Fruit fly (Drosophila melanogaster) whole organism, embryonic: ENCODE results near the gene CG44004.
A peak's percentile ranks its signal among the peaks of the same experiment; 100 is the strongest.

Experiments
- Bteb2 ChIP-seq: fragments of 200-800 bp; sonication (Bioruptor generic); optimal IDR thresholded peaks from 2 replicates; lab custom pipeline; 2016; ENCODE audit warnings: missing biosample characterization, missing genetic modification characterization
- CG11247 ChIP-seq: fragments of 200-800 bp; sonication (Bioruptor generic); IDR thresholded peaks from 2 replicates; pipeline ENCODE4 v1.3.6; 2022; ENCODE audit warnings: missing biosample characterization, missing genetic modification characterization
- CG11695 ChIP-seq: fragments of 200-800 bp; sonication (Bioruptor generic); IDR thresholded peaks from 3 replicates; pipeline ENCODE4 v1.3.6; 2022; ENCODE audit warnings: missing biosample characterization, missing genetic modification characterization
- CG11723 ChIP-seq: fragments of 200-800 bp; sonication (Bioruptor generic); optimal IDR thresholded peaks from 2 replicates; lab custom pipeline; 2017; ENCODE audit warnings: missing biosample characterization, mild to moderate bottlenecking, missing genetic modification characterization
- CG13123 ChIP-seq: fragments of 200-800 bp; sonication (Bioruptor generic); optimal IDR thresholded peaks from 2 replicates; lab custom pipeline; 2016; ENCODE audit warnings: missing biosample characterization, missing genetic modification characterization
- CG1529 ChIP-seq: fragments of 200-800 bp; sonication (Bioruptor generic); optimal IDR thresholded peaks from 3 replicates; lab custom pipeline; 2018; ENCODE audit warnings: missing biosample characterization, missing genetic modification characterization
- CG18619 ChIP-seq: fragments of 200-800 bp; sonication (Bioruptor generic); optimal IDR thresholded peaks from 3 replicates; lab custom pipeline; 2017; ENCODE audit warnings: missing biosample characterization, mild to moderate bottlenecking, missing genetic modification characterization
- CG2129 ChIP-seq: fragments of 200-800 bp; sonication (Bioruptor generic); IDR thresholded peaks from 2 replicates; pipeline ENCODE4 v1.3.6; 2022; ENCODE audit warnings: missing biosample characterization, missing genetic modification characterization; ENCODE audit not compliant: partially characterized antibody
- CG2875 ChIP-seq: fragments of 200-800 bp; sonication (Bioruptor generic); optimal IDR thresholded peaks from 2 replicates; lab custom pipeline; 2017; ENCODE audit warnings: missing biosample characterization, mild to moderate bottlenecking, missing genetic modification characterization, missing genetic modification reagents
- CG31224 ChIP-seq: fragments of 200-800 bp; sonication (Bioruptor generic); IDR thresholded peaks from 2 replicates; pipeline ENCODE4 v1.3.6; 2022; ENCODE audit warnings: missing biosample characterization, missing genetic modification characterization
- CG3847 ChIP-seq: fragments of 200-800 bp; sonication (Bioruptor generic); IDR thresholded peaks from 2 replicates; pipeline ENCODE4 v1.3.6; 2022; ENCODE audit warnings: missing biosample characterization, missing genetic modification characterization
- CG3995 ChIP-seq: fragments of 200-800 bp; sonication (Bioruptor generic); optimal IDR thresholded peaks from 3 replicates; lab custom pipeline; 2016; ENCODE audit warnings: missing biosample characterization, missing genetic modification characterization
- CG6683 ChIP-seq: fragments of 200-800 bp; sonication (Bioruptor generic); optimal IDR thresholded peaks from 2 replicates; lab custom pipeline; 2017; ENCODE audit warnings: missing biosample characterization, mild to moderate bottlenecking, missing genetic modification characterization, missing genetic modification reagents
- CG7786 ChIP-seq: fragments of 200-800 bp; sonication (Bioruptor generic); optimal IDR thresholded peaks from 2 replicates; lab custom pipeline; 2016; ENCODE audit warnings: missing biosample characterization, missing genetic modification characterization
- CG8359 ChIP-seq: fragments of 200-800 bp; sonication (Bioruptor generic); optimal IDR thresholded peaks from 2 replicates; lab custom pipeline; 2017; ENCODE audit warnings: missing biosample characterization, mild to moderate bottlenecking, missing genetic modification characterization, borderline replicate concordance
- CG9215 ChIP-seq: fragments of 200-800 bp; sonication (Bioruptor generic); IDR thresholded peaks from 2 replicates; pipeline ENCODE4 v1.3.6; 2022; ENCODE audit warnings: missing biosample characterization, missing genetic modification characterization
- CG9727 ChIP-seq: fragments of 200-800 bp; sonication (Bioruptor generic); optimal IDR thresholded peaks from 3 replicates; lab custom pipeline; 2017; ENCODE audit warnings: missing biosample characterization, mild to moderate bottlenecking, missing genetic modification characterization
- Chrac-16 ChIP-seq: fragments of 200-800 bp; sonication (Bioruptor generic); optimal IDR thresholded peaks from 3 replicates; lab custom pipeline; 2016; ENCODE audit warnings: missing biosample characterization, missing genetic modification characterization
- Dbx ChIP-seq: fragments of 200-800 bp; sonication (Bioruptor generic); IDR thresholded peaks from 3 replicates; pipeline ENCODE4 v1.3.6; 2022; ENCODE audit warnings: missing biosample characterization, missing genetic modification characterization
- Dref ChIP-seq: fragments of 200-800 bp; sonication (Bioruptor generic); IDR thresholded peaks from 2 replicates; pipeline ENCODE4 v1.3.6; 2022; ENCODE audit warnings: missing biosample characterization, missing genetic modification characterization
- Fer3 ChIP-seq: fragments of 200-800 bp; sonication (Bioruptor generic); optimal IDR thresholded peaks from 2 replicates; lab custom pipeline; 2018; ENCODE audit warnings: missing biosample characterization, mild to moderate bottlenecking, missing genetic modification characterization, moderate library complexity
- HHEX ChIP-seq: fragments of 200-800 bp; sonication (Bioruptor generic); optimal IDR thresholded peaks from 3 replicates; lab custom pipeline; 2017; ENCODE audit warnings: missing biosample characterization, mild to moderate bottlenecking, missing genetic modification characterization, missing genetic modification reagents
- HLH4C ChIP-seq: fragments of 200-800 bp; sonication (Bioruptor generic); IDR thresholded peaks from 3 replicates; pipeline ENCODE4 v1.3.6; 2022; ENCODE audit warnings: missing biosample characterization, missing genetic modification characterization; ENCODE audit not compliant: partially characterized antibody
- Hey ChIP-seq: fragments of 200-800 bp; sonication (Bioruptor generic); optimal IDR thresholded peaks from 3 replicates; lab custom pipeline; 2018; ENCODE audit warnings: missing biosample characterization, mild to moderate bottlenecking, missing genetic modification characterization
- Meics ChIP-seq: fragments of 200-800 bp; sonication (Bioruptor generic); optimal IDR thresholded peaks from 2 replicates; lab custom pipeline; 2017; ENCODE audit warnings: missing biosample characterization, mild to moderate bottlenecking, missing genetic modification characterization
- Myb ChIP-seq: fragments of 200-800 bp; sonication (Bioruptor generic); optimal IDR thresholded peaks from 2 replicates; lab custom pipeline; 2016; ENCODE audit warnings: missing biosample characterization, missing genetic modification characterization
- Tbp ChIP-seq: fragments of >200 bp; optimal IDR thresholded peaks from 2 replicates; lab custom pipeline; 2018; ENCODE audit warnings: missing biosample characterization, missing genetic modification characterization
- bab2 ChIP-seq: fragments of 200-800 bp; sonication (Bioruptor generic); optimal IDR thresholded peaks from 2 replicates; lab custom pipeline; 2016; ENCODE audit warnings: missing biosample characterization, missing genetic modification characterization
- btn ChIP-seq: fragments of 200-800 bp; sonication (Bioruptor generic); optimal IDR thresholded peaks from 2 replicates; lab custom pipeline; 2016; ENCODE audit warnings: missing biosample characterization, missing genetic modification characterization
- ci ChIP-seq: fragments of 200-800 bp; sonication (Bioruptor generic); IDR thresholded peaks from 3 replicates; pipeline ENCODE4 v1.3.6; 2022; ENCODE audit warnings: missing biosample characterization, missing genetic modification characterization
- dati ChIP-seq: fragments of 200-800 bp; sonication (Bioruptor generic); IDR thresholded peaks from 2 replicates; pipeline ENCODE4 v1.3.6; 2022; ENCODE audit warnings: missing biosample characterization, missing genetic modification characterization
- dmrt99B ChIP-seq: fragments of 200-800 bp; sonication (Bioruptor generic); optimal IDR thresholded peaks from 2 replicates; lab custom pipeline; 2018; ENCODE audit warnings: missing biosample characterization, mild to moderate bottlenecking, missing genetic modification characterization, moderate library complexity
- eve ChIP-seq, 2 experiments: fragments of >200 bp; optimal IDR thresholded peaks; 2 replicates each; lab custom pipeline; 2017; ENCODE audit warnings: missing biosample characterization in 2 of 2, missing genetic modification characterization in 2 of 2
- fd96Cb ChIP-seq: fragments of 200-800 bp; sonication (Bioruptor generic); optimal IDR thresholded peaks from 2 replicates; lab custom pipeline; 2018; ENCODE audit warnings: missing biosample characterization, mild to moderate bottlenecking, missing genetic modification characterization, moderate library complexity
- fu2 ChIP-seq: fragments of 200-800 bp; sonication (Bioruptor generic); optimal IDR thresholded peaks from 2 replicates; lab custom pipeline; 2016; ENCODE audit warnings: missing biosample characterization, missing genetic modification characterization
- gem ChIP-seq: fragments of 200-800 bp; sonication (Bioruptor generic); optimal IDR thresholded peaks from 2 replicates; lab custom pipeline; 2019; ENCODE audit warnings: missing biosample characterization, mild to moderate bottlenecking, missing genetic modification characterization, moderate library complexity
- h ChIP-seq: fragments of >200 bp; optimal IDR thresholded peaks from 2 replicates; lab custom pipeline; 2017
- ind ChIP-seq: fragments of 200-800 bp; sonication (Bioruptor generic); optimal IDR thresholded peaks from 3 replicates; lab custom pipeline; 2016; ENCODE audit warnings: missing biosample characterization, missing genetic modification characterization
- jing ChIP-seq: fragments of 200-800 bp; sonication (Bioruptor generic); optimal IDR thresholded peaks from 2 replicates; lab custom pipeline; 2018; ENCODE audit warnings: missing biosample characterization, mild to moderate bottlenecking, missing genetic modification characterization
- kay ChIP-seq: fragments of 200-800 bp; sonication (Bioruptor generic); optimal IDR thresholded peaks from 2 replicates; lab custom pipeline; 2016; ENCODE audit warnings: missing biosample characterization, missing genetic modification characterization
- nmo ChIP-seq: fragments of 200-800 bp; sonication (Bioruptor generic); optimal IDR thresholded peaks from 2 replicates; lab custom pipeline; 2018; ENCODE audit warnings: missing biosample characterization, mild to moderate bottlenecking, missing genetic modification characterization, moderate library complexity
- pan ChIP-seq, 4 experiments: fragments of >200 bp in 3 of 4; fragments of 200-800 bp in 1 of 4; sonication (Bioruptor generic) in 1 of 4; optimal IDR thresholded peaks in 3 of 4; IDR thresholded peaks in 1 of 4; 2 replicates each; pipeline versions ENCODE4 v1.3.6 to Lab custom; 2017 to 2022; ENCODE audit warnings: missing biosample characterization in 2 of 4, missing genetic modification characterization in 2 of 4, mixed read lengths in 1 of 4
- pzg ChIP-seq: fragments of 200-800 bp; sonication (Bioruptor generic); optimal IDR thresholded peaks from 3 replicates; lab custom pipeline; 2018; ENCODE audit warnings: missing biosample characterization, mild to moderate bottlenecking, missing genetic modification characterization, moderate library complexity
- ranshi ChIP-seq: fragments of 200-800 bp; sonication (Bioruptor generic); IDR thresholded peaks from 2 replicates; pipeline ENCODE4 v1.3.6; 2022; ENCODE audit warnings: missing biosample characterization, missing genetic modification characterization
- run ChIP-seq: fragments of 200-800 bp; sonication (Bioruptor generic); optimal IDR thresholded peaks from 3 replicates; lab custom pipeline; 2018; ENCODE audit warnings: missing biosample characterization, mild to moderate bottlenecking, missing genetic modification characterization
- sna ChIP-seq: fragments of 200-800 bp; sonication (Bioruptor generic); IDR thresholded peaks from 2 replicates; pipeline ENCODE4 v1.3.6; 2022; ENCODE audit warnings: missing biosample characterization, missing genetic modification characterization; ENCODE audit not compliant: partially characterized antibody
- tgo ChIP-seq: fragments of 200-800 bp; sonication (Bioruptor generic); IDR thresholded peaks from 3 replicates; pipeline ENCODE4 v1.3.6; 2022; ENCODE audit warnings: missing biosample characterization, missing genetic modification characterization
- tll ChIP-seq, 2 experiments: fragments of 200-800 bp in 1 of 2; fragments of >200 bp in 1 of 2; sonication (Bioruptor generic) in 1 of 2; optimal IDR thresholded peaks; 2 replicates each; lab custom pipeline; 2017 to 2019; ENCODE audit warnings: missing biosample characterization in 2 of 2, missing genetic modification characterization in 2 of 2, mild to moderate bottlenecking in 1 of 2, moderate library complexity in 1 of 2
- trem ChIP-seq: fragments of 200-800 bp; optimal IDR thresholded peaks from 3 replicates; lab custom pipeline; 2019; ENCODE audit warnings: missing biosample characterization, mild to moderate bottlenecking, missing genetic modification characterization, moderate library complexity
- trh ChIP-seq: fragments of 200-800 bp; sonication (Bioruptor generic); optimal IDR thresholded peaks from 2 replicates; lab custom pipeline; 2016; ENCODE audit warnings: missing biosample characterization, missing genetic modification characterization
- vfl ChIP-seq: fragments of 200-800 bp; sonication (Bioruptor generic); optimal IDR thresholded peaks from 2 replicates; lab custom pipeline; 2016; ENCODE audit warnings: missing biosample characterization, missing genetic modification characterization

The CG44004 gene

dm6 chr3L:18101421-18101996, 27.8 kb upstream of the CG44004 start (continued):
- peak in 1 of 2 experiments; percentile 70 for TF ChIP-seq eve (GFP tag; optimal IDR thresholded peaks at IDR 0.05; lab: Kevin White, UChicago)
- no peak for TF ChIP-seq CG9215
- 0 out of 3 replicates have a peak, but pooled peaks have one; percentile 40 for TF ChIP-seq ci (GFP tag; lab: Robert Waterston, UW)
- TF ChIP-seq btn = no peak
- TF ChIP-seq fd96Cb (tag; lab: Kevin White, UChicago) = no peak
- no peak for TF ChIP-seq fu2 (GFP tag; lab: Kevin White, UChicago)
- no peak for TF ChIP-seq h (lab: Kevin White, UChicago)
- no peak for TF ChIP-seq ranshi (GFP tag; lab: Robert Waterston, UW)
- no peak for TF ChIP-seq Meics (GFP tag; lab: Kevin White, UChicago)
- TF ChIP-seq CG3995 (GFP tag; lab: Kevin White, UChicago) = no peak
- no peak for TF ChIP-seq Dref (GFP tag; lab: Robert Waterston, UW)
- TF ChIP-seq pzg (GFP tag; lab: Kevin White, UChicago) = no peak
- TF ChIP-seq tgo = no peak
- no peak for TF ChIP-seq vfl (GFP tag; lab: Kevin White, UChicago)
- no peak for TF ChIP-seq Tbp (GFP tag; lab: Kevin White, UChicago)
- TF ChIP-seq CG8359 (GFP tag; lab: Kevin White, UChicago) = no peak
- TF ChIP-seq CG13123 (GFP tag; lab: Kevin White, UChicago) = no peak
- TF ChIP-seq run (tag; lab: Kevin White, UChicago) = peak; percentile 6
- TF ChIP-seq Dbx (GFP tag; lab: Robert Waterston, UW) = no peak
- no peak for TF ChIP-seq CG6683 (GFP tag; lab: Kevin White, UChicago)
- TF ChIP-seq CG11247 (GFP tag; lab: Robert Waterston, UW) = no peak
- TF ChIP-seq trem (tag; lab: Kevin White, UChicago) = no peak
- TF ChIP-seq CG11695 (GFP tag; lab: Robert Waterston, UW) = no peak
- no peak for TF ChIP-seq trh
- TF ChIP-seq tll (GFP tag; optimal IDR thresholded peaks at IDR 0.05; lab: Kevin White, UChicago) = no peak
- TF ChIP-seq ind (GFP tag; lab: Kevin White, UChicago) = no peak
- no peak for TF ChIP-seq Fer3 (tag; lab: Kevin White, UChicago)
- TF ChIP-seq Myb (GFP tag; lab: Kevin White, UChicago) = no peak
- TF ChIP-seq CG2875 (GFP tag; lab: Kevin White, UChicago) = no peak
- TF ChIP-seq HLH4C (GFP tag; lab: Robert Waterston, UW) = no peak
- no peak for TF ChIP-seq pan (optimal IDR thresholded peaks at IDR 0.05; lab: Kevin White, UChicago)
- no peak for TF ChIP-seq pan (GFP tag; optimal IDR thresholded peaks at IDR 0.05 in 1 of 2, IDR thresholded peaks at IDR 0.05 in 1 of 2)
- no peak for TF ChIP-seq nmo (GFP tag; lab: Kevin White, UChicago)
- TF ChIP-seq jing (GFP tag; lab: Kevin White, UChicago) = no peak
- TF ChIP-seq dati (GFP tag; lab: Robert Waterston, UW) = no peak
- TF ChIP-seq CG1529 (GFP tag; lab: Kevin White, UChicago) = no peak
- TF ChIP-seq kay (GFP tag; lab: Kevin White, UChicago) = no peak
- TF ChIP-seq Chrac-16 (GFP tag; lab: Kevin White, UChicago) = no peak
- TF ChIP-seq bab2 (GFP tag; lab: Kevin White, UChicago) = no peak
- TF ChIP-seq CG3847 (GFP tag; lab: Robert Waterston, UW) = no peak
- no peak for TF ChIP-seq HHEX
- no peak for TF ChIP-seq CG31224 (GFP tag; lab: Robert Waterston, UW)
- TF ChIP-seq Hey (tag; lab: Kevin White, UChicago) = no peak
- no peak for TF ChIP-seq CG9727 (GFP tag; lab: Kevin White, UChicago)
- peak; percentile 45 for TF ChIP-seq gem (tag; lab: Kevin White, UChicago)
- TF ChIP-seq dmrt99B (tag; lab: Kevin White, UChicago) = peak; percentile 27
- TF ChIP-seq sna (GFP tag; lab: Robert Waterston, UW) = no peak
- TF ChIP-seq CG18619 (GFP tag; lab: Kevin White, UChicago) = no peak
- TF ChIP-seq CG11723 (GFP tag; lab: Kevin White, UChicago) = no peak
- TF ChIP-seq CG2129 (GFP tag; lab: Robert Waterston, UW) = no peak
- no peak for TF ChIP-seq Bteb2 (GFP tag; lab: Kevin White, UChicago)
- no peak for TF ChIP-seq CG7786 (GFP tag; lab: Kevin White, UChicago)
